Fruit fly (Drosophila melanogaster) whole organism, embryonic: ENCODE data around the gene Arp3.
A peak's percentile ranks its signal among the peaks of the same experiment; 100 is the strongest.

Source experiments
- BtbVII ChIP-seq: fragments of 200-800 bp; sonication (Bioruptor generic); optimal IDR thresholded peaks from 3 replicates; lab custom pipeline; 2017; ENCODE audit warnings: missing biosample characterization, mild to moderate bottlenecking, missing genetic modification characterization
- CG10147 ChIP-seq: fragments of 200-800 bp; sonication (Bioruptor generic); optimal IDR thresholded peaks from 2 replicates; lab custom pipeline; 2019; ENCODE audit warnings: missing biosample characterization, mild to moderate bottlenecking, missing genetic modification characterization, moderate library complexity
- CG12155 ChIP-seq: fragments of 200-800 bp; sonication (Bioruptor generic); optimal IDR thresholded peaks from 3 replicates; lab custom pipeline; 2016; ENCODE audit warnings: missing biosample characterization, missing genetic modification characterization
- CG12769 ChIP-seq: fragments of 200-800 bp; sonication (Bioruptor generic); optimal IDR thresholded peaks from 2 replicates; lab custom pipeline; 2019; ENCODE audit warnings: missing biosample characterization, mild to moderate bottlenecking, missing genetic modification characterization, moderate library complexity
- CG13296 ChIP-seq: fragments of 200-800 bp; sonication (Bioruptor generic); optimal IDR thresholded peaks from 3 replicates; lab custom pipeline; 2018; ENCODE audit warnings: missing biosample characterization, mild to moderate bottlenecking, missing genetic modification characterization
- CG15696 ChIP-seq: fragments of 200-800 bp; sonication (Bioruptor generic); optimal IDR thresholded peaks from 2 replicates; lab custom pipeline; 2019; ENCODE audit warnings: missing biosample characterization, mild to moderate bottlenecking, missing genetic modification characterization, moderate library complexity
- CG17328 ChIP-seq: fragments of 200-800 bp; sonication (Bioruptor generic); IDR thresholded peaks from 2 replicates; pipeline ENCODE4 v1.3.6; 2022; ENCODE audit warnings: missing biosample characterization, missing genetic modification characterization
- CG17802 ChIP-seq: fragments of 200-800 bp; sonication (Bioruptor generic); optimal IDR thresholded peaks from 2 replicates; lab custom pipeline; 2018; ENCODE audit warnings: missing biosample characterization, mild to moderate bottlenecking, missing genetic modification characterization, moderate library complexity
- CG2116 ChIP-seq: fragments of 200-800 bp; sonication (Bioruptor generic); optimal IDR thresholded peaks from 3 replicates; lab custom pipeline; 2018; ENCODE audit warnings: missing biosample characterization, mild to moderate bottlenecking, missing genetic modification characterization
- CG2120 ChIP-seq: fragments of 200-800 bp; sonication (Bioruptor generic); optimal IDR thresholded peaks from 3 replicates; lab custom pipeline; 2016; ENCODE audit warnings: missing biosample characterization, missing genetic modification characterization
- CG31224 ChIP-seq: fragments of 200-800 bp; sonication (Bioruptor generic); IDR thresholded peaks from 2 replicates; pipeline ENCODE4 v1.3.6; 2022; ENCODE audit warnings: missing biosample characterization, missing genetic modification characterization
- CG31388 ChIP-seq: fragments of 200-800 bp; sonication (Bioruptor generic); optimal IDR thresholded peaks from 2 replicates; lab custom pipeline; 2016; ENCODE audit warnings: missing biosample characterization, missing genetic modification characterization
- CG3281 ChIP-seq: fragments of 200-800 bp; sonication (Bioruptor generic); optimal IDR thresholded peaks from 3 replicates; lab custom pipeline; 2017; ENCODE audit warnings: missing biosample characterization, mild to moderate bottlenecking, missing genetic modification characterization
- CG5180 ChIP-seq: fragments of 200-800 bp; sonication (Bioruptor generic); optimal IDR thresholded peaks from 3 replicates; lab custom pipeline; 2017; ENCODE audit warnings: missing biosample characterization, missing genetic modification characterization, mild to moderate bottlenecking, moderate library complexity, missing genetic modification reagents
- CG7372 ChIP-seq: fragments of 200-800 bp; sonication (Bioruptor generic); IDR thresholded peaks from 2 replicates; pipeline ENCODE4 v1.3.6; 2022; ENCODE audit warnings: missing biosample characterization, missing genetic modification characterization
- CG7839 ChIP-seq: fragments of 200-800 bp; sonication (Bioruptor generic); optimal IDR thresholded peaks from 3 replicates; lab custom pipeline; 2018; ENCODE audit warnings: missing biosample characterization, mild to moderate bottlenecking, missing genetic modification characterization, moderate library complexity
- CG7928 ChIP-seq: fragments of 200-800 bp; sonication (Bioruptor generic); optimal IDR thresholded peaks from 2 replicates; lab custom pipeline; 2017; ENCODE audit warnings: missing biosample characterization, mild to moderate bottlenecking, missing genetic modification characterization
- CG8924 ChIP-seq: fragments of 200-800 bp; optimal IDR thresholded peaks from 3 replicates; lab custom pipeline; 2019; ENCODE audit warnings: missing biosample characterization, mild to moderate bottlenecking, missing genetic modification characterization, moderate library complexity
- CG8944 ChIP-seq: fragments of 200-800 bp; sonication (Bioruptor generic); optimal IDR thresholded peaks from 3 replicates; lab custom pipeline; 2016; ENCODE audit warnings: missing biosample characterization, missing genetic modification characterization
- CkIIα-i1 ChIP-seq: fragments of 200-800 bp; sonication (Bioruptor generic); IDR thresholded peaks from 2 replicates; pipeline ENCODE4 v1.3.6; 2022; ENCODE audit warnings: missing biosample characterization, missing genetic modification characterization
- E2f2 ChIP-seq: fragments of 200-800 bp; sonication (Bioruptor generic); IDR thresholded peaks from 2 replicates; pipeline ENCODE4 v1.3.6; 2022; ENCODE audit warnings: missing biosample characterization, missing genetic modification characterization
- Fer2 ChIP-seq: fragments of 200-800 bp; sonication (Bioruptor generic); optimal IDR thresholded peaks from 2 replicates; lab custom pipeline; 2018; ENCODE audit warnings: missing biosample characterization, mild to moderate bottlenecking, missing genetic modification characterization, moderate library complexity
- H15 ChIP-seq: fragments of 200-800 bp; sonication (Bioruptor generic); IDR thresholded peaks from 3 replicates; pipeline ENCODE4 v1.3.6; 2022; ENCODE audit warnings: missing biosample characterization, missing genetic modification characterization
- HHEX ChIP-seq: fragments of 200-800 bp; sonication (Bioruptor generic); optimal IDR thresholded peaks from 3 replicates; lab custom pipeline; 2017; ENCODE audit warnings: missing biosample characterization, mild to moderate bottlenecking, missing genetic modification characterization, missing genetic modification reagents
- Hr39 ChIP-seq: fragments of >200 bp; optimal IDR thresholded peaks from 2 replicates; lab custom pipeline; 2017
- Nf-YC ChIP-seq: fragments of 200-800 bp; optimal IDR thresholded peaks from 3 replicates; lab custom pipeline; 2019; ENCODE audit warnings: missing biosample characterization, mild to moderate bottlenecking, missing genetic modification characterization, moderate library complexity
- Sry-β ChIP-seq: fragments of 200-800 bp; sonication (Bioruptor generic); optimal IDR thresholded peaks from 2 replicates; lab custom pipeline; 2018; ENCODE audit warnings: missing biosample characterization, mild to moderate bottlenecking, missing genetic modification characterization, moderate library complexity
- YL-1 ChIP-seq: fragments of 200-800 bp; sonication (Bioruptor generic); optimal IDR thresholded peaks from 3 replicates; lab custom pipeline; 2017; ENCODE audit warnings: missing biosample characterization, mild to moderate bottlenecking, missing genetic modification characterization
- crol ChIP-seq: fragments of 200-800 bp; sonication (Bioruptor generic); IDR thresholded peaks from 2 replicates; pipeline ENCODE4 v1.3.6; 2022; ENCODE audit warnings: missing biosample characterization, missing genetic modification characterization
- da ChIP-seq: fragments of 200-800 bp; sonication (Bioruptor generic); optimal IDR thresholded peaks from 2 replicates; lab custom pipeline; 2016; ENCODE audit warnings: missing biosample characterization, missing genetic modification characterization
- dpn ChIP-seq, 2 experiments: fragments of 200-800 bp; sonication (Bioruptor generic); optimal IDR thresholded peaks; 3 replicates each; lab custom pipeline; 2016; ENCODE audit warnings: missing biosample characterization in 2 of 2, missing genetic modification characterization in 2 of 2
- ewg ChIP-seq: fragments of 200-800 bp; sonication (Bioruptor generic); optimal IDR thresholded peaks from 3 replicates; lab custom pipeline; 2017; ENCODE audit warnings: mild to moderate bottlenecking, missing biosample characterization, missing genetic modification reagents, missing genetic modification characterization
- fd64A ChIP-seq: fragments of 200-800 bp; sonication (Bioruptor generic); optimal IDR thresholded peaks from 3 replicates; lab custom pipeline; 2018; ENCODE audit warnings: missing biosample characterization, mild to moderate bottlenecking, missing genetic modification characterization
- fu2 ChIP-seq: fragments of 200-800 bp; sonication (Bioruptor generic); optimal IDR thresholded peaks from 2 replicates; lab custom pipeline; 2016; ENCODE audit warnings: missing biosample characterization, missing genetic modification characterization
- gce ChIP-seq: fragments of 200-800 bp; sonication (Bioruptor generic); IDR thresholded peaks from 3 replicates; pipeline ENCODE4 v1.3.6; 2022; ENCODE audit warnings: missing biosample characterization, missing genetic modification characterization
- gt ChIP-seq: fragments of 200-800 bp; sonication (Bioruptor generic); IDR thresholded peaks from 2 replicates; pipeline ENCODE4 v1.3.6; 2022; ENCODE audit warnings: missing biosample characterization, missing genetic modification characterization
- h ChIP-seq: fragments of >200 bp; optimal IDR thresholded peaks from 2 replicates; lab custom pipeline; 2017
- ham ChIP-seq: fragments of 200-800 bp; sonication (Bioruptor generic); IDR thresholded peaks from 2 replicates; pipeline ENCODE4 v1.3.6; 2022; ENCODE audit warnings: missing biosample characterization, missing genetic modification characterization
- ind ChIP-seq: fragments of 200-800 bp; sonication (Bioruptor generic); optimal IDR thresholded peaks from 3 replicates; lab custom pipeline; 2016; ENCODE audit warnings: missing biosample characterization, missing genetic modification characterization
- luna ChIP-seq: fragments of 200-800 bp; sonication (Bioruptor generic); optimal IDR thresholded peaks from 2 replicates; lab custom pipeline; 2016; ENCODE audit warnings: missing biosample characterization, missing genetic modification characterization
- nmo ChIP-seq: fragments of 200-800 bp; sonication (Bioruptor generic); optimal IDR thresholded peaks from 2 replicates; lab custom pipeline; 2018; ENCODE audit warnings: missing biosample characterization, mild to moderate bottlenecking, missing genetic modification characterization, moderate library complexity
- pfk ChIP-seq: fragments of 200-800 bp; sonication (Bioruptor generic); optimal IDR thresholded peaks from 2 replicates; lab custom pipeline; 2018; ENCODE audit warnings: missing biosample characterization, mild to moderate bottlenecking, missing genetic modification characterization, moderate library complexity
- pzg ChIP-seq: fragments of 200-800 bp; sonication (Bioruptor generic); optimal IDR thresholded peaks from 3 replicates; lab custom pipeline; 2018; ENCODE audit warnings: missing biosample characterization, mild to moderate bottlenecking, missing genetic modification characterization, moderate library complexity
- run ChIP-seq: fragments of 200-800 bp; sonication (Bioruptor generic); optimal IDR thresholded peaks from 3 replicates; lab custom pipeline; 2018; ENCODE audit warnings: missing biosample characterization, mild to moderate bottlenecking, missing genetic modification characterization
- sqz ChIP-seq: fragments of 200-800 bp; sonication (Bioruptor generic); optimal IDR thresholded peaks from 3 replicates; lab custom pipeline; 2018; ENCODE audit warnings: missing biosample characterization, mild to moderate bottlenecking, missing genetic modification characterization
- sug ChIP-seq: fragments of 200-800 bp; optimal IDR thresholded peaks from 2 replicates; lab custom pipeline; 2019; ENCODE audit warnings: missing biosample characterization, mild to moderate bottlenecking, missing genetic modification characterization, moderate library complexity
- tll ChIP-seq, 2 experiments: fragments of 200-800 bp in 1 of 2; fragments of >200 bp in 1 of 2; sonication (Bioruptor generic) in 1 of 2; optimal IDR thresholded peaks; 2 replicates each; lab custom pipeline; 2017 to 2019; ENCODE audit warnings: missing biosample characterization in 2 of 2, missing genetic modification characterization in 2 of 2, mild to moderate bottlenecking in 1 of 2, moderate library complexity in 1 of 2
- tna ChIP-seq: fragments of 200-800 bp; sonication (Bioruptor generic); IDR thresholded peaks from 2 replicates; pipeline ENCODE4 v1.3.6; 2022; ENCODE audit warnings: missing biosample characterization, missing genetic modification characterization; ENCODE audit not compliant: partially characterized antibody
- trh ChIP-seq: fragments of 200-800 bp; sonication (Bioruptor generic); optimal IDR thresholded peaks from 2 replicates; lab custom pipeline; 2016; ENCODE audit warnings: missing biosample characterization, missing genetic modification characterization
- twi ChIP-seq: fragments of 200-800 bp; optimal IDR thresholded peaks from 2 replicates; lab custom pipeline; 2019; ENCODE audit warnings: missing biosample characterization, mild to moderate bottlenecking, missing genetic modification characterization, moderate library complexity
- vnd ChIP-seq: fragments of 200-800 bp; sonication (Bioruptor generic); IDR thresholded peaks from 3 replicates; pipeline ENCODE4 v1.3.6; 2022; ENCODE audit warnings: missing biosample characterization, missing genetic modification characterization; ENCODE audit not compliant: partially characterized antibody

Gene Arp3

dm6 chr3L:8072720-8073119 lies 43.0 kb downstream of the Arp3 start (continued):
- TF ChIP-seq vnd = no peak
- peak; percentile 46 for TF ChIP-seq CG2120
- TF ChIP-seq h (lab: Kevin White, UChicago) = no peak
- peak; percentile 57 for TF ChIP-seq CG17802 (tag; lab: Kevin White, UChicago)
- no peak for TF ChIP-seq pfk (GFP tag; lab: Kevin White, UChicago)
- TF ChIP-seq ewg (GFP tag; lab: Kevin White, UChicago) = no peak
- no peak for TF ChIP-seq CG8944 (GFP tag; lab: Kevin White, UChicago)
- TF ChIP-seq pzg (GFP tag; lab: Kevin White, UChicago) = no peak
- peak; percentile 47 for TF ChIP-seq sqz (GFP tag; lab: Kevin White, UChicago)
- TF ChIP-seq nmo (GFP tag; lab: Kevin White, UChicago) = no peak
- TF ChIP-seq CkIIα-i1 = no peak
- TF ChIP-seq CG31388 (GFP tag; lab: Kevin White, UChicago) = peak; percentile 34
- no peak for TF ChIP-seq YL-1 (GFP tag; lab: Kevin White, UChicago)
- TF ChIP-seq Hr39 (lab: Kevin White, UChicago) = no peak
- TF ChIP-seq Sry-β (GFP tag; lab: Kevin White, UChicago) = no peak
- no peak for TF ChIP-seq run (tag; lab: Kevin White, UChicago)
- TF ChIP-seq CG7928 (GFP tag; lab: Kevin White, UChicago) = peak; percentile 9
- TF ChIP-seq CG7372 (GFP tag; lab: Robert Waterston, UW) = no peak
- TF ChIP-seq twi = no peak
- TF ChIP-seq CG15696 = no peak
- peak; percentile 28; the same call in 1 of the 2 replicates for TF ChIP-seq E2f2 (GFP tag; lab: Robert Waterston, UW)
- TF ChIP-seq CG3281 (GFP tag; lab: Kevin White, UChicago) = peak; percentile 69
- TF ChIP-seq crol (GFP tag; lab: Robert Waterston, UW) = no peak
- TF ChIP-seq CG31224 (GFP tag; lab: Robert Waterston, UW) = no peak
- TF ChIP-seq CG12155 (GFP tag; lab: Kevin White, UChicago) = no peak
- TF ChIP-seq CG13296 (GFP tag; lab: Kevin White, UChicago) = peak; percentile 73
- TF ChIP-seq tll (GFP tag; optimal IDR thresholded peaks at IDR 0.05; lab: Kevin White, UChicago) = no peak
- peak; percentile 67 for TF ChIP-seq CG5180
- peak; percentile 84 for TF ChIP-seq CG10147
- no peak for TF ChIP-seq CG12769 (tag; lab: Kevin White, UChicago)
- TF ChIP-seq ham = no peak
- no peak for TF ChIP-seq CG2116
- peak; percentile 56; the same call in 1 of the 2 replicates for TF ChIP-seq CG17328 (GFP tag; lab: Robert Waterston, UW)
- peak; percentile 81 for TF ChIP-seq CG7839 (tag; lab: Kevin White, UChicago)
- TF ChIP-seq BtbVII (GFP tag; lab: Kevin White, UChicago) = peak; percentile 68
- TF ChIP-seq sug (tag; lab: Kevin White, UChicago) = no peak
- TF ChIP-seq dpn (GFP tag; optimal IDR thresholded peaks at IDR 0.05; lab: Kevin White, UChicago) = peak in 1 of 2 experiments; percentile 14
- TF ChIP-seq Nf-YC (tag; lab: Kevin White, UChicago) = peak; percentile 9
- TF ChIP-seq gce = 0 out of 3 replicates have a peak, but pooled peaks have one; percentile 49
- TF ChIP-seq trh = no peak
- peak; percentile 45 for TF ChIP-seq fd64A (GFP tag; lab: Kevin White, UChicago)
- TF ChIP-seq gt (GFP tag; lab: Robert Waterston, UW) = no peak
- peak; percentile 31 for TF ChIP-seq Fer2 (tag; lab: Kevin White, UChicago)
- TF ChIP-seq ind = peak; percentile 85
- TF ChIP-seq fu2 (GFP tag; lab: Kevin White, UChicago) = no peak
- TF ChIP-seq luna (GFP tag; lab: Kevin White, UChicago) = no peak
- TF ChIP-seq CG8924 (tag; lab: Kevin White, UChicago) = peak; percentile 12
- no peak for TF ChIP-seq tna (GFP tag; lab: Robert Waterston, UW)
- no peak; the same call in 2 of the 3 replicates for TF ChIP-seq H15 (GFP tag; lab: Robert Waterston, UW)
- no peak for TF ChIP-seq da (GFP tag; lab: Kevin White, UChicago)
- peak; percentile 77 for TF ChIP-seq HHEX (GFP tag; lab: Kevin White, UChicago)
